Fruit fly (Drosophila melanogaster) whole organism, embryonic: Measurements from ENCODE around the gene CG14207.

ENCODE experiments used
- CG10321 ChIP-seq: fragments of 200-800 bp; sonication (Bioruptor generic); IDR thresholded peaks from 2 replicates; pipeline ENCODE4 v1.3.6; 2022; ENCODE audit warnings: missing biosample characterization, missing genetic modification characterization
- CG17328 ChIP-seq: fragments of 200-800 bp; sonication (Bioruptor generic); IDR thresholded peaks from 2 replicates; pipeline ENCODE4 v1.3.6; 2022; ENCODE audit warnings: missing biosample characterization, missing genetic modification characterization
- CG34224 ChIP-seq: fragments of 200-800 bp; sonication (Bioruptor generic); IDR thresholded peaks from 3 replicates; pipeline ENCODE4 v1.3.6; 2022; ENCODE audit warnings: missing biosample characterization, missing genetic modification characterization; ENCODE audit not compliant: partially characterized antibody
- NfI ChIP-seq: fragments of 200-800 bp; sonication (Bioruptor generic); optimal IDR thresholded peaks from 3 replicates; lab custom pipeline; 2018; ENCODE audit warnings: missing biosample characterization, mild to moderate bottlenecking, missing genetic modification characterization, moderate library complexity
- nmo ChIP-seq: fragments of 200-800 bp; sonication (Bioruptor generic); optimal IDR thresholded peaks from 2 replicates; lab custom pipeline; 2018; ENCODE audit warnings: missing biosample characterization, mild to moderate bottlenecking, missing genetic modification characterization, moderate library complexity
- p53 ChIP-seq: fragments of 200-800 bp; sonication (Bioruptor generic); optimal IDR thresholded peaks from 2 replicates; lab custom pipeline; 2016; ENCODE audit warnings: missing biosample characterization, missing genetic modification characterization

- TF ChIP-seq CG10321 (no peak; the same call in 1 of the 2 replicates), nmo (GFP tag; lab: Kevin White, UChicago) (no peak), p53 (no peak), CG17328 (no peak), CG34224 (GFP tag; lab: Robert Waterston, UW) (no peak), NfI (no peak)
These were observed 25.9 kb upstream of the CG14207 start for dm6 chrX:19578908-19579647.
